Fruit fly (Drosophila melanogaster) Kc167 (cell line): ENCODE data around the gene CG11980.

Source experiments
- Myc ChIP-seq: fragments of >200 bp; optimal IDR thresholded peaks from 2 replicates; lab custom pipeline; 2017; ENCODE audit warnings: missing external identifiers
- Sin3A ChIP-seq: fragments of >200 bp; optimal IDR thresholded peaks from 2 replicates; lab custom pipeline; 2018; ENCODE audit warnings: missing external identifiers
- h ChIP-seq: fragments of >200 bp; optimal IDR thresholded peaks from 3 replicates; lab custom pipeline; 2018; ENCODE audit warnings: missing external identifiers
- insv ChIP-seq: fragments of >200 bp; optimal IDR thresholded peaks from 3 replicates; lab custom pipeline; 2018; ENCODE audit warnings: missing external identifiers
- psq ChIP-seq: fragments of >200 bp; optimal IDR thresholded peaks from 2 replicates; lab custom pipeline; 2017; ENCODE audit warnings: missing external identifiers
- ttk ChIP-seq: sonication (Bioruptor generic); optimal IDR thresholded peaks from 2 replicates; lab custom pipeline; 2017; ENCODE audit warnings: missing external identifiers

Gene CG11980

DNA sequence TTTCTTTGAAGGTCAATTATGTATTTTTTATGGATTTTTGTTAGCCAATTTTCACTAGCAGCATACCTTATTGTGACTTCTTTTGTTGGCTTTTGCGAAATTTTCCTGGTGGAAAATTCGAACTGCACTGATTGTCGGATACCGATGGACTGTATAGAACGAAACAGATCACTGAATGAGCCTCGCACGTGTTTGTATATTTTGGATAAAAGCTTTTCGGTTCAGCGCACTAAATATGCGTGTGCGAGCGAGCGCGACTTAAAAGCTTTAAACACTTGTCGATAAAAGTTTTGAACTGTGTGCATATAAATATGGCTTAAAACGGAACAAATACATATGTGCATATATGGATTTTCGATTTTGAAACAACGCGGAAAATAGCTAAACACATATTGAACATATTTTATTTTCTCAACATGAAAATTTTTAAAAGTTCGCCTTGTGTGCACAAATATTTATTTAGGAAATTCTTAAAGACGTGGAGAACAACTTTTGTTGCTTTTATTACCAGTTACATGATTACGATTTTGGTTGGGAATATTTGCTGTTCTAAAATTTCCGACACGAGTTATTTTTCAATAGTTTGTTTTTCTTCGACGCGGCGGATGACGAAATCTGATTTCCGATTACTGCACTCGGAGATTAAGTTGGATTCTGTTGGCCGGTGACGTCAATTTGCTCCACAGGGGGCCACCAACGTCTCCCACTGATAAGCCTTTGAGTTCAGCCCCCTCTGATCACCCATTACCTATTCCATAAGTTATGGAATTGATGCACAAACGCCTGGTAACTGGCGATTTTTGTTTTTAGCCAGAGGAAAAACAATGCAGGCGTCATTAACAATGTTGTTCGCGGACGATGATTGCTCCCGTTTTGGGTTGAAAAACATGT lies 45.5 kb downstream of the CG11980 start:
- TF ChIP-seq h: no peak
- TF ChIP-seq insv: no peak
- TF ChIP-seq Sin3A: no peak
- no peak for TF ChIP-seq Myc (lab: Kevin White, UChicago)
- no peak for TF ChIP-seq ttk (lab: Kevin White, UChicago)
- no peak for TF ChIP-seq psq (lab: Kevin White, UChicago)

DNA sequence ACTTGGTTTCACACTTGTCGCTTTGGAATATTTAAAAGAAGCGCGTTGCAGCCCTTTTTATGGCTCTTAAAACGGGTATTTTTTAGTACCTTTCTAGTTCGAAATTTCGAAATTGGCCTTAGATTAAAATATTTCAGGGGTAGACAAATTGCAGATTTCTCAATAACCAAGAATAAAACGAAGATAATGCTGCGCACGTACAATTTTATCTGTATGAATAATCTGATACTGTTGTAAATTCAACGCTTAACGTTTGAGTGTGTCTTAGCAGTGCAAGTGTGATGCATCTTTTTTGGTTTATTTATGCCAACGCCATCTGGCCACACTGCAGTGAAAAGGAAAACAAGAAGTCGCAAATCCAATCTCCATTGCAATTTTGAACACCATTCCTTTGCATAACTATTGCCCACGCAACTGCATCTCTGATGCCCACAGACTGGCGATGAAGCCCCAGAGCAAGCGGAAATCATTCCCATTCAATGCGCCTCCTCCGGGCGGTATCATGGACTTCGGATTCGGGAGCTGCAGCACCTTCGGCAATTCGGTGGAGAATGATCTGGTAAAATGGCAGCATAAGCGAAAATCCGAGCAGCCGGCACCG lies 46.8 kb downstream of the CG11980 start, which contains the start of gene Nmdmc:
Gene Nmdmc, minus strand, starts transcription at position 37 of the 601 bp plus-strand sequence.
- TF ChIP-seq h (no peak), Myc (lab: Kevin White, UChicago) (no peak), Sin3A (no peak), ttk (lab: Kevin White, UChicago) (no peak), insv (no peak), psq (lab: Kevin White, UChicago) (no peak)

DNA sequence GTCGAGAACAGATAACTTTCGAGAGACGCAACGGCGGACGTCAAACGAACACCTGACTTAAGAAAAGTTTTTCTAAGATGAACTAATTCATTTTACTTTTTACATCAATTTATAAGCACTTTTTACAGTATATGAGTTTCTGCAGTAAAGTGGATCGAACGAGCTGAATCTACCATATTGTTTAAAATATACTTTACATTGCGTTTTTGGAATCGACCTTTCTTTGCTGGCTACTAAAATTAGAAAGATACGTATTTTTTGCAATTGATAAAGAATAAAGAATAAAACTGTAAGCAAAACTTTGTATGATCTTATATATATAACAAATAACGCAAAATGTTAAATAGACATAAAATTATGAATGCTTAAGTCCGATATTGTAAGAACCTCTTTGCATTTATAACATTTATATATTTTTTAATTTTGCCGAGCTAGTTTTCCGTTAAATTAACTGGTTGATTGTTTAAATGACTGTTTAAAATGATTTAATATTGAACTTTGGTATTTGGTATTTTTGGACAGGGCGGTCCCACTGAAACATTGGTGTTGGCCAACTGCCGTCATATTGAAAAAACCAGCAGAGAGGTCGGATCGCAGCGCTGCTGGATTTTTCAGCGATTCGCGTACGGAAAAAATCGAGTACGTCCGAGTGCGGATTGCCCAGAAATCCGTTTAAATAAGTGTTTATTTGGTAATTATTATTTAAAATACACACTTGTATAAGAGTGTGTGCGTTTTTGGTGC lies 48.3 kb downstream of the CG11980 start, which contains the start of gene Kdm2:
Gene Kdm2, plus strand, starts transcription at position 559 of the 744 bp plus-strand sequence.
- TF ChIP-seq h (no peak), Myc (lab: Kevin White, UChicago) (no peak), Sin3A (no peak), ttk (lab: Kevin White, UChicago) (no peak), insv (no peak), psq (lab: Kevin White, UChicago) (no peak)

DNA sequence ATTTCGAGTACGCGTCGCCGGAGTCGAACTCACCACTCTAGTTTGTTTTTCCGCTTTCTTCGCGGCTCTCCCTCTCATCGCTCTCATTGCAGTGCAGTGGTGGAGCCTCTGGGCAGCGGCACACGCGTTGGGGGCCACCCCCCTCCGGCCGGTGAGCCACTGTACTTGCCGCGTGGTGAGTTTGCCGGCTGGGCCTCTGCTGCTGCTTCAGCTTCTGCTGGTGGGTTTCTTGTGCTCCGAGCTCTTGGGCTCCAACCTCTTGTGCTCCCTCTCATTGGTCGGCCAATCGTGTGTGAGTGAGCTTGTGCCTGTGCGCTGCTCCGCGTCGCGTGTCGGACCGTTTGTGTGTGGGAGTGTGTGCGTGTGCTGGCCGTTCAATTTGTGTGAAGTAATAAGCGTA lies 49.2 kb downstream of the CG11980 start:
- TF ChIP-seq Myc (lab: Kevin White, UChicago) (no peak), insv (no peak), Sin3A (no peak), h (no peak), ttk (lab: Kevin White, UChicago) (no peak), psq (lab: Kevin White, UChicago) (no peak)

DNA sequence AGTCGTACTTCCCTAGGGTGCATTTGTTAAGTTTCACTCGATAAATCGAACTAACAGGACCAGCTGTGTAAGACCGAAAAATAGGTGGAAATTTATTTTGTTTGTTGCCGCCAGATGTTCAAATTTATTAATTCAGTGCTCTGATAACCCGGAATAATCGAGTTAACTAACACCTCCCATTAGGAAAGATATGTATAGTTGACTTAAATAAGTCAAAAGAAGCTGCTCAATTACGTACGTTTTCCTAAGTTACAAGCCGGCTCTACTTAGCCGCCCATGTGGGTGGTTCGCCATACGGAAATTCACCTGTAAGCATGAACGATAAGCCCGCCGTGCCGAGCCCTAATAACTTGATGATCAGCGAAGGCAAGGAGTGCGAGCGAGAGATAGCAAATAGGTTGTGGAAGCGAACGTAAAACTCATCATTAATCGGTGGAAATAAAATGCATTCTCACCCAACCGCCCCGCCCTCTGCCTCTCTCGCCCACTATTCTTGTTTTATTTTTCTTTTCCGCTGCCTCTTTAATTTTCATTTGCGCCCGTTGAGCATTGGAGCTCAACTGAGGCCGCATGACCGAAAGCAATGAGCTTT lies 50.1 kb downstream of the CG11980 start:
- TF ChIP-seq ttk (lab: Kevin White, UChicago): no peak
- no peak for TF ChIP-seq Myc (lab: Kevin White, UChicago)
- no peak for TF ChIP-seq Sin3A
- TF ChIP-seq insv: no peak
- TF ChIP-seq h: no peak
- no peak for TF ChIP-seq psq (lab: Kevin White, UChicago)

DNA sequence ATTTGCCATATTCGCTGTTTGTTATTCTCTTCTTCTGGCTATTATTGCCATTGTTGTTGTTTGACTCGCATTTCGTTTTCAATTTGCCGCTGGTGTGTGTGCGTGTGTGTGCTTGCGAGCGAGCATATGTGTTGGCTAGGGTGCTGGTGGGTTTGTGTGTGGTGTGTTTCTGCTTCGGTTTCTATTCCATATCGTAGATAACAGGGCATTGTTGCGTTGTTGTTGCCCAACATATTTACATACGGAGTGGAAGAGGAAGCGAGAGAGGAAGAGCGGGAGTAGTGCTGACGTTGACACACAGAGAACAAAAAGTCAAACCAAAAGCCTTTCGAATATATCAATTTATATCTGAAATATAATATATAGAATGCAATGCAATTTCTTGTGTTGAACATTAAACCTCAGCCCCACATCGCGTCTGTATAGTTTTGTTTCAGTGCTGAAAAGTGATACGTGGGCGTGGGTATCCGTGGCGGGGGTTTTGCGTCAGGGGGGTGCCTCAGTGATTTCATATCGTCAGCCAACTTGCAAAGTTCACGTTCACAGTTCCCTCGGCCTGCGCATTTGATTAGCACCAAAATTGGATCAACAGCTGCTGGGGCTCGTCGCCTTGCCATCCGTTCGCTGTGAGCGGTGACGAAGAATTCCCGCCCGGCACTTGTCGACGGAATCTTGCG lies 50.8 kb downstream of the CG11980 start:
- TF ChIP-seq psq (lab: Kevin White, UChicago): no peak
- no peak for TF ChIP-seq h
- no peak for TF ChIP-seq insv
- no peak for TF ChIP-seq Myc (lab: Kevin White, UChicago)
- TF ChIP-seq Sin3A: no peak
- no peak for TF ChIP-seq ttk (lab: Kevin White, UChicago)
